Worm (Caenorhabditis elegans) whole organism, L1 larva: ENCODE results near the gene lido-8.

Experiments
- C04F5.9 ChIP-seq: sonication (generic microtip); optimal IDR thresholded peaks from 2 replicates; lab custom pipeline; 2016; ENCODE audit warnings: missing genetic modification characterization, missing compliant biosample characterization
- C16A3.4 ChIP-seq: fragments of 150-350 bp; optimal IDR thresholded peaks from 2 replicates; lab custom pipeline; 2014; ENCODE audit warnings: missing biosample characterization, missing genetic modification characterization
- F16B12.6 ChIP-seq: fragments of 150-350 bp; optimal IDR thresholded peaks from 2 replicates; lab custom pipeline; 2014; ENCODE audit warnings: missing biosample characterization, missing genetic modification characterization
- alr-1 ChIP-seq: fragments of 200-800 bp; sonication (Bioruptor generic); optimal IDR thresholded peaks from 2 replicates; lab custom pipeline; 2018; ENCODE audit warnings: borderline replicate concordance, mild to moderate bottlenecking, missing genetic modification characterization, missing compliant biosample characterization
- blmp-1 ChIP-seq: fragments of 150-350 bp; optimal IDR thresholded peaks from 2 replicates; lab custom pipeline; 2014; ENCODE audit warnings: missing biosample characterization, missing genetic modification characterization
- ceh-82 ChIP-seq, 3 experiments: fragments of 150-350 bp in 1 of 3; sonication (generic microtip) in 2 of 3; optimal IDR thresholded peaks; 2 replicates each; lab custom pipeline; 2014 to 2017; ENCODE audit warnings: missing biosample characterization in 3 of 3, missing genetic modification characterization in 3 of 3
- ceh-88 ChIP-seq: fragments of 200-800 bp; sonication (Bioruptor generic); IDR thresholded peaks from 2 replicates; pipeline ENCODE4 v1.3.6; 2022; ENCODE audit warnings: missing genetic modification characterization, missing compliant biosample characterization
- ceh-90 ChIP-seq: sonication (generic microtip); optimal IDR thresholded peaks from 2 replicates; lab custom pipeline; 2016; ENCODE audit warnings: missing genetic modification characterization, missing compliant biosample characterization
- ces-1 ChIP-seq: fragments of 150-350 bp; optimal IDR thresholded peaks from 2 replicates; lab custom pipeline; 2014; ENCODE audit warnings: missing biosample characterization, missing genetic modification reagents, missing genetic modification characterization
- dsc-1 ChIP-seq: sonication (generic microtip); optimal IDR thresholded peaks from 2 replicates; lab custom pipeline; 2016; ENCODE audit warnings: mild to moderate bottlenecking, missing genetic modification characterization, missing compliant biosample characterization
- efl-1 ChIP-seq, 4 experiments: fragments of 150-350 bp; optimal IDR thresholded peaks in 3 of 4; peaks in 1 of 4; 1 replicate in 1 of 4; 2 replicates in 3 of 4; lab custom pipeline; 2014; ENCODE audit warnings: missing biosample characterization in 2 of 4, missing genetic modification characterization in 2 of 4, missing genetic modification reagents in 2 of 4
- efl-3 ChIP-seq: fragments of 200-800 bp; sonication (Bioruptor generic); optimal IDR thresholded peaks from 2 replicates; lab custom pipeline; 2018; ENCODE audit warnings: mild to moderate bottlenecking, missing genetic modification characterization, missing compliant biosample characterization
- ets-5 ChIP-seq: fragments of 200-800 bp; sonication (Bioruptor generic); IDR thresholded peaks from 2 replicates; pipeline ENCODE4 v1.3.6; 2022; ENCODE audit warnings: missing genetic modification characterization, missing compliant biosample characterization
- fkh-4 ChIP-seq: sonication (generic microtip); optimal IDR thresholded peaks from 2 replicates; lab custom pipeline; 2016; ENCODE audit warnings: missing compliant biosample characterization, missing genetic modification characterization, borderline replicate concordance
- fkh-8 ChIP-seq: sonication (generic microtip); optimal IDR thresholded peaks from 2 replicates; lab custom pipeline; 2016; ENCODE audit warnings: mild to moderate bottlenecking, missing genetic modification characterization, missing compliant biosample characterization
- hlh-17 ChIP-seq: fragments of 200-800 bp; sonication (Bioruptor generic); optimal IDR thresholded peaks from 2 replicates; lab custom pipeline; 2018; ENCODE audit warnings: missing genetic modification characterization, mild to moderate bottlenecking, missing compliant biosample characterization, moderate library complexity, borderline replicate concordance
- hpl-2 ChIP-seq: fragments of 150-350 bp; optimal IDR thresholded peaks from 2 replicates; lab custom pipeline; 2014; ENCODE audit warnings: missing biosample characterization, missing genetic modification reagents, missing genetic modification characterization
- irx-1 ChIP-seq: sonication (generic microtip); optimal IDR thresholded peaks from 2 replicates; lab custom pipeline; 2016; ENCODE audit warnings: missing genetic modification characterization, missing compliant biosample characterization
- mep-1 ChIP-seq: fragments of 150-350 bp; optimal IDR thresholded peaks from 2 replicates; lab custom pipeline; 2014; ENCODE audit warnings: missing biosample characterization, missing genetic modification characterization
- nhr-11 ChIP-seq: fragments of 150-350 bp; optimal IDR thresholded peaks from 2 replicates; lab custom pipeline; 2014; ENCODE audit warnings: missing biosample characterization, missing genetic modification characterization
- nhr-12 ChIP-seq: sonication (generic microtip); optimal IDR thresholded peaks from 2 replicates; lab custom pipeline; 2017; ENCODE audit warnings: missing biosample characterization, missing genetic modification characterization
- nhr-237 ChIP-seq: fragments of 150-350 bp; optimal IDR thresholded peaks from 2 replicates; lab custom pipeline; 2014; ENCODE audit warnings: missing biosample characterization, missing genetic modification characterization
- nhr-28 ChIP-seq: fragments of 150-350 bp; optimal IDR thresholded peaks from 2 replicates; lab custom pipeline; 2014; ENCODE audit warnings: missing biosample characterization, missing genetic modification characterization
- nhr-47 ChIP-seq: sonication (generic microtip); optimal IDR thresholded peaks from 2 replicates; lab custom pipeline; 2016; ENCODE audit warnings: mild to moderate bottlenecking, missing genetic modification characterization, moderate library complexity, missing compliant biosample characterization
- nhr-71 ChIP-seq: sonication (generic microtip); optimal IDR thresholded peaks from 2 replicates; lab custom pipeline; 2016; ENCODE audit warnings: mild to moderate bottlenecking, missing genetic modification characterization, moderate library complexity, missing compliant biosample characterization
- nhr-90 ChIP-seq: sonication (generic microtip); optimal IDR thresholded peaks from 2 replicates; lab custom pipeline; 2016; ENCODE audit warnings: mild to moderate bottlenecking, missing genetic modification characterization, missing compliant biosample characterization; ENCODE audit not compliant: poor library complexity
- pqm-1 ChIP-seq: sonication (generic microtip); optimal IDR thresholded peaks from 3 replicates; lab custom pipeline; 2017; ENCODE audit warnings: missing biosample characterization, missing genetic modification characterization
- skn-1 ChIP-seq: fragments of 150-350 bp; optimal IDR thresholded peaks from 2 replicates; lab custom pipeline; 2014; ENCODE audit warnings: missing biosample characterization, missing genetic modification characterization
- snpc-4 ChIP-seq: fragments of 150-350 bp; optimal IDR thresholded peaks from 2 replicates; lab custom pipeline; 2014; ENCODE audit warnings: missing biosample characterization, missing genetic modification characterization
- sox-4 ChIP-seq: sonication (generic microtip); optimal IDR thresholded peaks from 2 replicates; lab custom pipeline; 2016; ENCODE audit warnings: missing genetic modification characterization, missing compliant biosample characterization
- tbx-2 ChIP-seq: sonication (generic microtip); optimal IDR thresholded peaks from 2 replicates; lab custom pipeline; 2016; ENCODE audit warnings: missing genetic modification characterization, missing compliant biosample characterization
- tlp-1 ChIP-seq: fragments of 150-350 bp; optimal IDR thresholded peaks from 2 replicates; lab custom pipeline; 2014; ENCODE audit warnings: missing biosample characterization, missing genetic modification characterization
- unc-30 ChIP-seq: sonication (generic microtip); optimal IDR thresholded peaks from 2 replicates; lab custom pipeline; 2017; ENCODE audit warnings: missing biosample characterization, missing genetic modification characterization
- unc-62 ChIP-seq: fragments of 150-350 bp; optimal IDR thresholded peaks from 2 replicates; lab custom pipeline; 2014; ENCODE audit warnings: missing biosample characterization, missing genetic modification reagents, missing genetic modification characterization
- unc-98 ChIP-seq: fragments of 200-800 bp; sonication (Bioruptor generic); IDR thresholded peaks from 2 replicates; pipeline ENCODE4 v1.3.6; 2022; ENCODE audit warnings: missing genetic modification characterization, missing compliant biosample characterization
- zip-4 ChIP-seq: fragments of 200-800 bp; sonication (Bioruptor generic); optimal IDR thresholded peaks from 2 replicates; lab custom pipeline; 2018; ENCODE audit warnings: mild to moderate bottlenecking, missing genetic modification characterization, moderate library complexity, missing compliant biosample characterization
- ztf-11 ChIP-seq, 2 experiments: sonication (generic microtip); optimal IDR thresholded peaks; 2 replicates each; lab custom pipeline; 2016 to 2017; ENCODE audit warnings: missing genetic modification characterization in 2 of 2, missing biosample characterization in 1 of 2, missing compliant biosample characterization in 1 of 2

Gene lido-8

ce11 chrII:2962531-2963164, 34.2 kb upstream of the lido-8 start (continued):
- TF ChIP-seq F16B12.6 (tag; lab: Kevin White, UChicago) (no peak), hlh-17 (GFP tag; lab: Kevin White, UChicago) (no peak), nhr-71 (tag; lab: Kevin White, UChicago) (no peak), unc-98 (GFP tag; lab: Robert Waterston, UW) (no peak), tlp-1 (tag; lab: Kevin White, UChicago) (no peak), blmp-1 (no peak), fkh-8 (tag; lab: Kevin White, UChicago) (peak; percentile 29), skn-1 (tag; lab: Kevin White, UChicago) (no peak), nhr-237 (tag; lab: Kevin White, UChicago) (no peak), ztf-11 (tag; optimal IDR thresholded peaks at IDR 0.05; lab: Kevin White, UChicago) (no peak), ceh-88 (GFP tag; lab: Robert Waterston, UW) (no peak), snpc-4 (tag; lab: Kevin White, UChicago) (no peak), ceh-82 (tag; optimal IDR thresholded peaks at IDR 0.05; lab: Kevin White, UChicago) (peak; percentile 3 to 66 (median 16)), ets-5 (GFP tag; lab: Robert Waterston, UW) (no peak)

ce11 chrII:2963619-2964018, 33.2 kb upstream of the lido-8 start:
- no peak for TF ChIP-seq nhr-90
- no peak for TF ChIP-seq mep-1 (tag; lab: Kevin White, UChicago)
- TF ChIP-seq unc-62 (GFP tag; lab: Kevin White, UChicago): no peak
- no peak for TF ChIP-seq unc-30
- TF ChIP-seq nhr-12 (tag; lab: Kevin White, UChicago): no peak
- TF ChIP-seq C04F5.9: no peak
- no peak for TF ChIP-seq efl-1 (optimal IDR thresholded peaks at IDR 0.05; lab: Kevin White, UChicago)
- TF ChIP-seq efl-1 (GFP tag; optimal IDR thresholded peaks at IDR 0.05 in 1 of 2; lab: Kevin White, UChicago): no peak
- no peak for TF ChIP-seq sox-4 (tag; lab: Kevin White, UChicago)
- no peak for TF ChIP-seq efl-3 (GFP tag; lab: Kevin White, UChicago)
- no peak for TF ChIP-seq tbx-2
- TF ChIP-seq zip-4 (GFP tag; lab: Kevin White, UChicago): no peak
- TF ChIP-seq fkh-4: no peak

- TF ChIP-seq nhr-47 (tag; lab: Kevin White, UChicago) (peak; percentile 23), dsc-1 (tag; lab: Kevin White, UChicago) (peak; percentile 95), ces-1 (no peak), fkh-8 (tag; lab: Kevin White, UChicago) (peak; percentile 22)
Measured at ce11 chrII:2965215-2965998, 31.4 kb upstream of the lido-8 start.

ce11 chrII:2966350-2966749, 30.5 kb upstream of the lido-8 start:
- no peak for TF ChIP-seq hpl-2 (GFP tag; lab: Kevin White, UChicago)
- no peak for TF ChIP-seq C04F5.9
- TF ChIP-seq nhr-28 (tag; lab: Kevin White, UChicago): no peak
- TF ChIP-seq tbx-2: no peak
- no peak for TF ChIP-seq nhr-11 (tag; lab: Kevin White, UChicago)
- TF ChIP-seq ceh-90 (tag; lab: Kevin White, UChicago): no peak
- TF ChIP-seq alr-1 (tag; lab: Kevin White, UChicago): no peak
- no peak for TF ChIP-seq nhr-71 (tag; lab: Kevin White, UChicago)
- no peak for TF ChIP-seq C16A3.4 (tag; lab: Kevin White, UChicago)
- no peak for TF ChIP-seq irx-1 (tag; lab: Kevin White, UChicago)
- TF ChIP-seq pqm-1 (tag; lab: Kevin White, UChicago): no peak
